Fruit fly (Drosophila melanogaster): ENCODE data around the gene Marcal1.

The Marcal1 gene

dm6 chr2L:5006323-5006722, 51.0 kb downstream of the Marcal1 start:
- TF ChIP-seq CG17801 (GFP tag; optimal IDR thresholded peaks at IDR 0.05; ENCODE audit: partially characterized antibody), result no peak

- peak; percentile 52 for TF ChIP-seq CG17801 (GFP tag; optimal IDR thresholded peaks at IDR 0.05; ENCODE audit: partially characterized antibody)
These were observed 51.9 kb downstream of the Marcal1 start for dm6 chr2L:5007256-5007655.

Data from ovary, adult (tissue).